Fruit fly (Drosophila melanogaster): ENCODE measurements around the gene CG34132.
A peak's percentile ranks its signal among the peaks of the same experiment; 100 is the strongest.

Gene CG34132

DNA sequence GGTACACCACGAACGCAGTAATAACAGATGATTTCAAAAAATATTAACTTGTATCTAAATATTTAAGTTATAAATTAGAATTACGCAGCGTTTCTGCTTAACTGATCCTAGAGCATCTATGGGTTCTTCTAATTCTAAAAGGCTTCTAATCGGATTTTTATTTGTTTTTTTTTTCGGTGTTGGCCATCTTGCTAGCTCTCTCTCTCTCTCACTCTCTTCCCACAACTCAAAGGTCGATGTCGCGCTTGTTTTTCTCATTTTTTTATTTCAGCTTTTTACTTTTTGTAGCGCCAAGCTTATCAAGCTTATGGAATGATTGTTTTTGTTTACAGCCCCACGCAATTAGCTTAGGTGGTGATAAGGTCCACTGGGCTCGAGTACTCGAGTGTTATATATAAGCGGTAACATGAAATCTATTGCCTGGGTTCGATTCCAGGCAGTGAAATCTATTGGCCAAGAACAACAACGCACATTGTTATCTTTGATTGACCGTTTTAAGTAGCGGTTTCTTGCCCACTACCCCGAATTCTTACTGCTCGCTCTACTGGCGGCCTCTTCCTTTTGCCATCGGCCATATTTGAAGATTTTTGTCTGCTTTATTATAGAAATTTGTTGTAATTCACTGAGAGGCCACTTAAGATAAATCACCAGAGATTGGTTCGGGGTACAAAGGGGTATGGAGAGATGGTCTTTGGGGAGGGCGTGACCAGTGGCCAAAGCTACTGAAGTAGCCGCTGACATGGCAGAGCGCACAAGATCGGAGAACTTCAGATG is 41.2 kb downstream of the CG34132 start (continued):
- TF ChIP-seq ERR (GFP tag; optimal IDR thresholded peaks at IDR 0.05) (peak; percentile 12), CG9727 (GFP tag; optimal IDR thresholded peaks at IDR 0.05) (no peak), sisA (GFP tag; IDR thresholded peaks at IDR 0.05) (no peak), Stat92E (GFP tag; optimal IDR thresholded peaks at IDR 0.05) (no peak), Bdp1 (GFP tag; optimal IDR thresholded peaks at IDR 0.05) (no peak), CG3995 (GFP tag; optimal IDR thresholded peaks at IDR 0.05) (no peak), ranshi (GFP tag; IDR thresholded peaks at IDR 0.05) (no peak), sug (tag; optimal IDR thresholded peaks at IDR 0.05) (peak; percentile 87), pita (GFP tag; optimal IDR thresholded peaks at IDR 0.05) (no peak), Opbp (GFP tag; IDR thresholded peaks at IDR 0.05; ENCODE audit: partially characterized antibody) (no peak), CG5245 (GFP tag; optimal IDR thresholded peaks at IDR 0.05) (no peak), Hr78 (GFP tag; optimal IDR thresholded peaks at IDR 0.05) (no peak), knrl (GFP tag; IDR thresholded peaks at IDR 0.05; ENCODE audit: partially characterized antibody) (no peak), Usf (GFP tag; optimal IDR thresholded peaks at IDR 0.05) (no peak), vnd (GFP tag; IDR thresholded peaks at IDR 0.05; ENCODE audit: partially characterized antibody) (peak; percentile 59), CG7556 (GFP tag; optimal IDR thresholded peaks at IDR 0.05) (no peak), Lim3 (GFP tag; IDR thresholded peaks at IDR 0.05) (no peak), dm (GFP tag; optimal IDR thresholded peaks at IDR 0.05) (no peak), CG12104 (GFP tag; optimal IDR thresholded peaks at IDR 0.05) (no peak), slp2 (GFP tag; optimal IDR thresholded peaks at IDR 0.05) (no peak), mirr (GFP tag; optimal IDR thresholded peaks at IDR 0.05) (peak; percentile 78), Hey (tag; optimal IDR thresholded peaks at IDR 0.05) (peak; percentile 99), CG16813 (GFP tag; IDR thresholded peaks at IDR 0.05; ENCODE audit: partially characterized antibody) (no peak), CG8290 (GFP tag; optimal IDR thresholded peaks at IDR 0.05) (no peak), CG8290 (tag; optimal IDR thresholded peaks at IDR 0.05) (no peak), cas (GFP tag; IDR thresholded peaks at IDR 0.05) (no peak), abd-A (tag; optimal IDR thresholded peaks at IDR 0.05) (no peak), CG5953 (GFP tag; IDR thresholded peaks at IDR 0.05) (no peak), Rx (GFP tag; IDR thresholded peaks at IDR 0.05) (no peak), gfzf (GFP tag; optimal IDR thresholded peaks at IDR 0.05) (no peak), CG14667 (GFP tag; IDR thresholded peaks at IDR 0.05) (no peak), p53 (GFP tag; optimal IDR thresholded peaks at IDR 0.05) (no peak), CoRest (tag; optimal IDR thresholded peaks at IDR 0.05) (no peak), NK7.1 (GFP tag; optimal IDR thresholded peaks at IDR 0.05) (no peak), CG3847 (GFP tag; IDR thresholded peaks at IDR 0.05) (0 out of 2 replicates have a peak, but pooled peaks have one; percentile 7), lab (GFP tag; optimal IDR thresholded peaks at IDR 0.05) (peak; percentile 13), jigr1 (GFP tag; IDR thresholded peaks at IDR 0.05) (no peak), CG6689 (GFP tag; IDR thresholded peaks at IDR 0.05) (no peak), nmo (GFP tag; optimal IDR thresholded peaks at IDR 0.05) (no peak), ham (GFP tag; IDR thresholded peaks at IDR 0.05) (no peak), H15 (GFP tag; IDR thresholded peaks at IDR 0.05) (0 out of 3 replicates have a peak, but pooled peaks have one; percentile 10), maf-S (GFP tag; optimal IDR thresholded peaks at IDR 0.05) (no peak), CG14441 (GFP tag; IDR thresholded peaks at IDR 0.05) (no peak), prd (optimal IDR thresholded peaks at IDR 0.05) (no peak), prd (GFP tag; IDR thresholded peaks at IDR 0.05) (no peak), CG4328 (GFP tag; optimal IDR thresholded peaks at IDR 0.05) (no peak), gem (tag; optimal IDR thresholded peaks at IDR 0.05) (peak; percentile 15), CG33557 (GFP tag; optimal IDR thresholded peaks at IDR 0.05) (no peak), CG9876 (GFP tag; optimal IDR thresholded peaks at IDR 0.05) (no peak), fd102C (GFP tag; optimal IDR thresholded peaks at IDR 0.05) (no peak)

Measured in whole organism, embryonic.